Fruit fly (Drosophila melanogaster): ENCODE results near the gene Pi4KIIIalpha.
A peak's percentile ranks its signal among the peaks of the same experiment; 100 is the strongest.

Pi4KIIIalpha gene

dm6 chrX:2633847-2634776, 9.5 kb downstream of the Pi4KIIIalpha start, which contains the start of gene sgg (continued):
- peak; percentile 9; the same call in 1 of the 3 replicates for TF ChIP-seq row (GFP tag; IDR thresholded peaks at IDR 0.05)
- TF ChIP-seq CG12299 (tag; optimal IDR thresholded peaks at IDR 0.05): no peak
- TF ChIP-seq crol (GFP tag; IDR thresholded peaks at IDR 0.05): no peak
- TF ChIP-seq MESR4 (GFP tag; optimal IDR thresholded peaks at IDR 0.05): peak; percentile 73
- no peak for TF ChIP-seq CG12942 (GFP tag; optimal IDR thresholded peaks at IDR 0.05)
- TF ChIP-seq gfzf (GFP tag; optimal IDR thresholded peaks at IDR 0.05): peak; percentile 89
- no peak for TF ChIP-seq pros (GFP tag; optimal IDR thresholded peaks at IDR 0.05)
- no peak for TF ChIP-seq ttk (GFP tag; IDR thresholded peaks at IDR 0.05)
- TF ChIP-seq fru (optimal IDR thresholded peaks at IDR 0.05): no peak
- no peak for TF ChIP-seq Usf (GFP tag; optimal IDR thresholded peaks at IDR 0.05)
- TF ChIP-seq dpn (GFP tag; optimal IDR thresholded peaks at IDR 0.05): no peak
- TF ChIP-seq Aef1 (GFP tag; IDR thresholded peaks at IDR 0.05): no peak
- no peak for TF ChIP-seq CG13296 (GFP tag; optimal IDR thresholded peaks at IDR 0.05)
- no peak for TF ChIP-seq CG6175 (GFP tag; IDR thresholded peaks at IDR 0.05)
- peak; percentile 25 for TF ChIP-seq CG8924 (tag; optimal IDR thresholded peaks at IDR 0.05)
- peak; percentile 44 for TF ChIP-seq CG14710 (tag; optimal IDR thresholded peaks at IDR 0.05)
- no peak for TF ChIP-seq CG6813 (GFP tag; optimal IDR thresholded peaks at IDR 0.05)
- TF ChIP-seq CG2116 (GFP tag; optimal IDR thresholded peaks at IDR 0.05): peak; percentile 47
- no peak for TF ChIP-seq bowl (GFP tag; IDR thresholded peaks at IDR 0.05)
- no peak for TF ChIP-seq Meics (GFP tag; optimal IDR thresholded peaks at IDR 0.05)
- TF ChIP-seq Blimp-1 (GFP tag; optimal IDR thresholded peaks at IDR 0.05): no peak
- TF ChIP-seq sob (GFP tag; IDR thresholded peaks at IDR 0.05): no peak
- TF ChIP-seq CG7271 (tag; optimal IDR thresholded peaks at IDR 0.05): no peak
- no peak for TF ChIP-seq luna (GFP tag; optimal IDR thresholded peaks at IDR 0.05)
- no peak for TF ChIP-seq CG1792 (GFP tag; optimal IDR thresholded peaks at IDR 0.05)
- TF ChIP-seq gem (tag; optimal IDR thresholded peaks at IDR 0.05): no peak
- TF ChIP-seq CG18619 (GFP tag; optimal IDR thresholded peaks at IDR 0.05): no peak
- TF ChIP-seq CG12391 (tag; optimal IDR thresholded peaks at IDR 0.05): no peak
- TF ChIP-seq CG12104 (GFP tag; optimal IDR thresholded peaks at IDR 0.05): no peak
- no peak for TF ChIP-seq peb (GFP tag; IDR thresholded peaks at IDR 0.05)
- TF ChIP-seq Doc2 (GFP tag; IDR thresholded peaks at IDR 0.05): no peak
- peak; percentile 49 for TF ChIP-seq CG13287 (GFP tag; IDR thresholded peaks at IDR 0.05; ENCODE audit: partially characterized antibody)
- peak; percentile 2 for TF ChIP-seq CG2712 (tag; optimal IDR thresholded peaks at IDR 0.05)
- TF ChIP-seq ERR (GFP tag; optimal IDR thresholded peaks at IDR 0.05): no peak
- TF ChIP-seq vnd (GFP tag; IDR thresholded peaks at IDR 0.05; ENCODE audit: partially characterized antibody): no peak
- TF ChIP-seq CG17912 (GFP tag; optimal IDR thresholded peaks at IDR 0.05): no peak
- TF ChIP-seq caup (GFP tag; optimal IDR thresholded peaks at IDR 0.05; ENCODE audit: severe bottlenecking): no peak
- no peak for TF ChIP-seq CG18764 (GFP tag; optimal IDR thresholded peaks at IDR 0.05)
- TF ChIP-seq insv (GFP tag; optimal IDR thresholded peaks at IDR 0.05): no peak
- no peak for TF ChIP-seq CG15269 (tag; optimal IDR thresholded peaks at IDR 0.05)
- no peak for TF ChIP-seq CG8944 (GFP tag; optimal IDR thresholded peaks at IDR 0.05)
- TF ChIP-seq Atf-2 (GFP tag; optimal IDR thresholded peaks at IDR 0.05): no peak
- peak; percentile 85 for TF ChIP-seq pzg (GFP tag; optimal IDR thresholded peaks at IDR 0.05)
- no peak for TF ChIP-seq jigr1 (GFP tag; IDR thresholded peaks at IDR 0.05)
- TF ChIP-seq tgo (GFP tag; IDR thresholded peaks at IDR 0.05): no peak
- no peak for TF ChIP-seq Spps (tag; optimal IDR thresholded peaks at IDR 0.05)
- peak; percentile 77 for TF ChIP-seq Med (GFP tag)
- peak; percentile 77 for TF ChIP-seq sqz (GFP tag; optimal IDR thresholded peaks at IDR 0.05)
- TF ChIP-seq ara (GFP tag; IDR thresholded peaks at IDR 0.05): peak; percentile 20; the same call in 1 of the 2 replicates
